Worm (Caenorhabditis elegans) whole organism, mixed stage, embryonic: ENCODE data around the gene sri-34.
"Not testable (repeated sequence)": the region's sequence is repeated elsewhere in the genome, so short reads cannot be mapped to it uniquely, and the experiment has no call there.

Source experiments
- nhr-12 ChIP-seq: fragments of 150-350 bp; optimal IDR thresholded peaks from 2 replicates; lab custom pipeline; 2014; ENCODE audit warnings: missing biosample characterization, missing genetic modification characterization
- nhr-237 ChIP-seq: fragments of 150-350 bp; optimal IDR thresholded peaks from 2 replicates; lab custom pipeline; 2014; ENCODE audit warnings: missing biosample characterization, missing genetic modification characterization
- unc-39 ChIP-seq: fragments of 150-350 bp; optimal IDR thresholded peaks from 2 replicates; lab custom pipeline; 2014; ENCODE audit warnings: missing biosample characterization, missing genetic modification characterization

DNA sequence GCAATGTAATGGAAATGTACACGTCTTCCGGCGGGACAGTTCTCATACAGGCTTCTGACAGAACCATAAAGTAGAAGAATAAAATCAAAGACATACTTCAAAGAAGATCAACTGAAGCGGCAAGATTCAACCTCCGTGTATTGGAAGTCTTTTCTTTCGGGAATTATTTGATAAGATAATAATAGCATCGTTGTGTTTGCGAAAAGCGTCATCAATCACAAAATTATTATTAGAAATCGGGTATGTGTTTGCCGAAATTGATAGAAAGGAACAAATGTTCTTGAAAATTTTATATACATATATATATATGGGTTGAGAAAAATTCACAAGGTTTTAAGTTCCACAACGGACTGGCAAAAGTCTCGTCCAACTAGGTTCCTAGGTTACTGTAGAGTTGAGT, 32.7 kb upstream of the sri-34 start, which contains the start of gene Y27F2A.9:
- TF ChIP-seq nhr-237 (tag; lab: Kevin White, UChicago); nhr-12; unc-39 (tag; lab: Kevin White, UChicago): not testable (repeated sequence)
